Worm (Caenorhabditis elegans) whole organism, L1 larva: ENCODE data around the gene wip-1.
"Not testable (repeated sequence)": the region's sequence is repeated elsewhere in the genome, so short reads cannot be mapped to it uniquely, and the experiment has no call there.

ENCODE experiments used
- C34B4.2 ChIP-seq: sonication (generic microtip); optimal IDR thresholded peaks from 2 replicates; lab custom pipeline; 2017; ENCODE audit warnings: mild to moderate bottlenecking, missing genetic modification characterization, missing compliant biosample characterization
- F16B12.6 ChIP-seq: fragments of 150-350 bp; optimal IDR thresholded peaks from 2 replicates; lab custom pipeline; 2014; ENCODE audit warnings: missing biosample characterization, missing genetic modification characterization
- Y116A8C.19 ChIP-seq: sonication (generic microtip); optimal IDR thresholded peaks from 2 replicates; lab custom pipeline; 2016; ENCODE audit warnings: missing compliant biosample characterization, missing genetic modification characterization, borderline replicate concordance
- aha-1 ChIP-seq: fragments of 150-350 bp; optimal IDR thresholded peaks from 2 replicates; lab custom pipeline; 2014; ENCODE audit warnings: missing biosample characterization, missing genetic modification characterization
- ceh-8 ChIP-seq: fragments of 200-800 bp; sonication (Bioruptor generic); optimal IDR thresholded peaks from 2 replicates; lab custom pipeline; 2018; ENCODE audit warnings: mild to moderate bottlenecking, missing genetic modification characterization, moderate library complexity, missing compliant biosample characterization
- ceh-82 ChIP-seq, 3 experiments: fragments of 150-350 bp in 1 of 3; sonication (generic microtip) in 2 of 3; optimal IDR thresholded peaks; 2 replicates each; lab custom pipeline; 2014 to 2017; ENCODE audit warnings: missing biosample characterization in 3 of 3, missing genetic modification characterization in 3 of 3
- ceh-88 ChIP-seq: fragments of 200-800 bp; sonication (Bioruptor generic); IDR thresholded peaks from 2 replicates; pipeline ENCODE4 v1.3.6; 2022; ENCODE audit warnings: missing genetic modification characterization, missing compliant biosample characterization
- ceh-90 ChIP-seq: sonication (generic microtip); optimal IDR thresholded peaks from 2 replicates; lab custom pipeline; 2016; ENCODE audit warnings: missing genetic modification characterization, missing compliant biosample characterization
- efl-3 ChIP-seq: fragments of 200-800 bp; sonication (Bioruptor generic); optimal IDR thresholded peaks from 2 replicates; lab custom pipeline; 2018; ENCODE audit warnings: mild to moderate bottlenecking, missing genetic modification characterization, missing compliant biosample characterization
- egl-27 ChIP-seq, 2 experiments: fragments of 150-350 bp in 1 of 2; sonication (generic microtip); optimal IDR thresholded peaks; 3 replicates each; lab custom pipeline; 2017 to 2018; ENCODE audit warnings: missing biosample characterization in 2 of 2, missing genetic modification characterization in 2 of 2, missing genetic modification reagents in 2 of 2
- elt-2 ChIP-seq: sonication (generic microtip); optimal IDR thresholded peaks from 2 replicates; lab custom pipeline; 2016; ENCODE audit warnings: missing genetic modification characterization, mild to moderate bottlenecking, inconsistent platforms, missing compliant biosample characterization, missing genetic modification reagents
- elt-3 ChIP-seq, 6 experiments: fragments of 150-350 bp in 1 of 6; sonication (generic microtip); optimal IDR thresholded peaks; 2 replicates each; lab custom pipeline; 2017 to 2018; ENCODE audit warnings: missing biosample characterization in 6 of 6, missing genetic modification characterization in 6 of 6, inconsistent platforms in 1 of 6
- ets-5 ChIP-seq: fragments of 200-800 bp; sonication (Bioruptor generic); IDR thresholded peaks from 2 replicates; pipeline ENCODE4 v1.3.6; 2022; ENCODE audit warnings: missing genetic modification characterization, missing compliant biosample characterization
- fkh-4 ChIP-seq: sonication (generic microtip); optimal IDR thresholded peaks from 2 replicates; lab custom pipeline; 2016; ENCODE audit warnings: missing compliant biosample characterization, missing genetic modification characterization, borderline replicate concordance
- grh-1 ChIP-seq: fragments of 200-800 bp; sonication (Bioruptor generic); IDR thresholded peaks from 2 replicates; pipeline ENCODE4 v1.3.6; 2022; ENCODE audit warnings: missing genetic modification reagents, missing genetic modification characterization, missing compliant biosample characterization
- hlh-17 ChIP-seq: fragments of 200-800 bp; sonication (Bioruptor generic); optimal IDR thresholded peaks from 2 replicates; lab custom pipeline; 2018; ENCODE audit warnings: missing genetic modification characterization, mild to moderate bottlenecking, missing compliant biosample characterization, moderate library complexity, borderline replicate concordance
- hpl-2 ChIP-seq: fragments of 150-350 bp; optimal IDR thresholded peaks from 2 replicates; lab custom pipeline; 2014; ENCODE audit warnings: missing biosample characterization, missing genetic modification reagents, missing genetic modification characterization
- irx-1 ChIP-seq: sonication (generic microtip); optimal IDR thresholded peaks from 2 replicates; lab custom pipeline; 2016; ENCODE audit warnings: missing genetic modification characterization, missing compliant biosample characterization
- isw-1 ChIP-seq: fragments of 200-800 bp; sonication (Bioruptor generic); IDR thresholded peaks from 2 replicates; pipeline ENCODE4 v1.3.6; 2022; ENCODE audit warnings: missing genetic modification characterization, missing compliant biosample characterization
- lin-35 ChIP-seq, 2 experiments: fragments of 150-350 bp; optimal IDR thresholded peaks; 2 replicates each; lab custom pipeline; 2014; ENCODE audit warnings: missing biosample characterization in 2 of 2, missing genetic modification characterization in 2 of 2, missing genetic modification reagents in 2 of 2
- lin-39 ChIP-seq: fragments of 150-350 bp; optimal IDR thresholded peaks from 2 replicates; lab custom pipeline; 2014; ENCODE audit warnings: missing biosample characterization, missing genetic modification reagents, missing genetic modification characterization
- lsy-2 ChIP-seq, 2 experiments: fragments of 150-350 bp; optimal IDR thresholded peaks; 2 replicates each; lab custom pipeline; 2014; ENCODE audit warnings: missing biosample characterization in 2 of 2, missing genetic modification characterization in 2 of 2
- mab-9 ChIP-seq: fragments of 200-800 bp; sonication (Bioruptor generic); IDR thresholded peaks from 2 replicates; pipeline ENCODE4 v1.3.6; 2022; ENCODE audit warnings: missing genetic modification reagents, missing genetic modification characterization, missing compliant biosample characterization
- mdl-1 ChIP-seq, 2 experiments: fragments of 150-350 bp; optimal IDR thresholded peaks; 2 replicates each; lab custom pipeline; 2014 to 2017; ENCODE audit warnings: missing biosample characterization in 2 of 2, missing genetic modification characterization in 2 of 2, inconsistent platforms in 1 of 2
- mef-2 ChIP-seq: fragments of 150-350 bp; optimal IDR thresholded peaks from 2 replicates; lab custom pipeline; 2014; ENCODE audit warnings: missing biosample characterization, missing genetic modification characterization
- nhr-11 ChIP-seq: fragments of 150-350 bp; optimal IDR thresholded peaks from 2 replicates; lab custom pipeline; 2014; ENCODE audit warnings: missing biosample characterization, missing genetic modification characterization
- nhr-19 ChIP-seq: fragments of 200-800 bp; sonication (Bioruptor generic); conservative IDR thresholded peaks from 2 replicates; pipeline ENCODE4 v1.3.6; 2022; ENCODE audit warnings: missing genetic modification characterization, missing compliant biosample characterization
- nhr-20 ChIP-seq: sonication (generic microtip); optimal IDR thresholded peaks from 2 replicates; lab custom pipeline; 2016; ENCODE audit warnings: mild to moderate bottlenecking, missing genetic modification characterization, missing compliant biosample characterization
- nhr-237 ChIP-seq: fragments of 150-350 bp; optimal IDR thresholded peaks from 2 replicates; lab custom pipeline; 2014; ENCODE audit warnings: missing biosample characterization, missing genetic modification characterization
- nhr-28 ChIP-seq: fragments of 150-350 bp; optimal IDR thresholded peaks from 2 replicates; lab custom pipeline; 2014; ENCODE audit warnings: missing biosample characterization, missing genetic modification characterization
- nhr-71 ChIP-seq: sonication (generic microtip); optimal IDR thresholded peaks from 2 replicates; lab custom pipeline; 2016; ENCODE audit warnings: mild to moderate bottlenecking, missing genetic modification characterization, moderate library complexity, missing compliant biosample characterization
- nhr-76 ChIP-seq: sonication (generic microtip); optimal IDR thresholded peaks from 2 replicates; lab custom pipeline; 2017; ENCODE audit warnings: missing biosample characterization, missing genetic modification characterization
- nhr-84 ChIP-seq: sonication (generic microtip); optimal IDR thresholded peaks from 2 replicates; lab custom pipeline; 2017; ENCODE audit warnings: missing biosample characterization, missing genetic modification characterization
- nhr-90 ChIP-seq: sonication (generic microtip); optimal IDR thresholded peaks from 2 replicates; lab custom pipeline; 2016; ENCODE audit warnings: mild to moderate bottlenecking, missing genetic modification characterization, missing compliant biosample characterization; ENCODE audit not compliant: poor library complexity
- pag-3 ChIP-seq: sonication (generic microtip); optimal IDR thresholded peaks from 2 replicates; lab custom pipeline; 2017; ENCODE audit warnings: missing genetic modification characterization, mild to moderate bottlenecking, missing compliant biosample characterization, antibody characterized with exemption, borderline replicate concordance; ENCODE audit not compliant: insufficient read depth
- pax-3 ChIP-seq: fragments of 200-800 bp; sonication (Bioruptor generic); optimal IDR thresholded peaks from 2 replicates; lab custom pipeline; 2018; ENCODE audit warnings: mild to moderate bottlenecking, missing genetic modification characterization, moderate library complexity, missing compliant biosample characterization
- rnt-1 ChIP-seq: sonication (generic microtip); optimal IDR thresholded peaks from 2 replicates; lab custom pipeline; 2016; ENCODE audit warnings: mild to moderate bottlenecking, missing genetic modification characterization, moderate library complexity, missing compliant biosample characterization
- skn-1 ChIP-seq: fragments of 150-350 bp; optimal IDR thresholded peaks from 2 replicates; lab custom pipeline; 2014; ENCODE audit warnings: missing biosample characterization, missing genetic modification characterization
- snu-23 ChIP-seq: sonication (generic microtip); optimal IDR thresholded peaks from 2 replicates; lab custom pipeline; 2016; ENCODE audit warnings: missing genetic modification characterization, missing compliant biosample characterization
- unc-30 ChIP-seq: sonication (generic microtip); optimal IDR thresholded peaks from 2 replicates; lab custom pipeline; 2017; ENCODE audit warnings: missing biosample characterization, missing genetic modification characterization
- unc-62 ChIP-seq: fragments of 150-350 bp; optimal IDR thresholded peaks from 2 replicates; lab custom pipeline; 2014; ENCODE audit warnings: missing biosample characterization, missing genetic modification reagents, missing genetic modification characterization
- xbp-1 ChIP-seq: sonication (generic microtip); optimal IDR thresholded peaks from 2 replicates; lab custom pipeline; 2016; ENCODE audit warnings: missing genetic modification characterization, missing compliant biosample characterization
- zag-1 ChIP-seq: fragments of 150-350 bp; optimal IDR thresholded peaks from 2 replicates; lab custom pipeline; 2014; ENCODE audit warnings: missing biosample characterization, missing genetic modification characterization

wip-1 gene

ce11 chrIII:5018116-5018689 is at the start of gene wip-1 (continued):
- TF ChIP-seq isw-1 (GFP tag; lab: Robert Waterston, UW) (peak; percentile 97), ceh-90 (tag; lab: Kevin White, UChicago) (peak; percentile 56), hpl-2 (peak; percentile 90), ceh-82 (tag; optimal IDR thresholded peaks at IDR 0.05; lab: Kevin White, UChicago) (peak; percentile 96 to 99 (median 97)), zag-1 (tag; lab: Kevin White, UChicago) (peak; percentile 57), egl-27 (tag; optimal IDR thresholded peaks at IDR 0.05; lab: Kevin White, UChicago) (peak; percentile 12 to 18), lin-39 (tag; lab: Kevin White, UChicago) (peak; percentile 86), unc-62 (GFP tag; lab: Kevin White, UChicago) (peak; percentile 23), nhr-11 (peak; percentile 83), ets-5 (GFP tag; lab: Robert Waterston, UW) (no peak), nhr-20 (peak; percentile 99), pag-3 (tag; lab: Kevin White, UChicago) (peak; percentile 44), F16B12.6 (tag; lab: Kevin White, UChicago) (peak; percentile 71), rnt-1 (tag; lab: Kevin White, UChicago) (peak; percentile 98), snu-23 (GFP tag; lab: Kevin White, UChicago) (peak; percentile 99), Y116A8C.19 (tag; lab: Kevin White, UChicago) (no peak), unc-30 (no peak), mab-9 (peak; percentile 89), nhr-237 (tag; lab: Kevin White, UChicago) (peak; percentile 94), aha-1 (tag; lab: Kevin White, UChicago) (peak; percentile 96), irx-1 (peak; percentile 96), xbp-1 (peak; percentile 98), elt-2 (tag; lab: Kevin White, UChicago) (peak; percentile 91), mdl-1 (tag; optimal IDR thresholded peaks at IDR 0.05; lab: Kevin White, UChicago) (peak in 1 of 2 experiments; percentile 98), ceh-88 (GFP tag; lab: Robert Waterston, UW) (peak; percentile 95), nhr-28 (tag; lab: Kevin White, UChicago) (no peak), fkh-4 (tag; lab: Kevin White, UChicago) (peak; percentile 62), nhr-71 (tag; lab: Kevin White, UChicago) (peak; percentile 99), nhr-76 (tag; lab: Kevin White, UChicago) (peak; percentile 61), ceh-8 (GFP tag; lab: Kevin White, UChicago) (peak; percentile 95), grh-1 (GFP tag; lab: Robert Waterston, UW) (peak; percentile 97), skn-1 (peak; percentile 94)

- TF ChIP-seq pax-3; efl-3 (GFP tag; lab: Kevin White, UChicago); ceh-8 (GFP tag; lab: Kevin White, UChicago): not testable (repeated sequence)
Observed at ce11 chrIII:4980367-4980766, 38.1 kb upstream of the wip-1 start, which contains the start of gene C27F2.6. Gene C27F2.6, minus strand, starts transcription at chrIII:4980467.

- TF ChIP-seq C34B4.2 (tag; lab: Kevin White, UChicago) = no peak
- TF ChIP-seq nhr-84 = no peak
- no peak for TF ChIP-seq lin-35 (GFP tag; optimal IDR thresholded peaks at IDR 0.05; lab: Kevin White, UChicago)
- TF ChIP-seq mef-2 (tag; lab: Kevin White, UChicago) = no peak
- no peak for TF ChIP-seq lsy-2 (tag; optimal IDR thresholded peaks at IDR 0.05; lab: Kevin White, UChicago)
- TF ChIP-seq pax-3 = no peak
- TF ChIP-seq hlh-17 (GFP tag; lab: Kevin White, UChicago) = no peak
- no peak for TF ChIP-seq nhr-19
- no peak for TF ChIP-seq nhr-28 (tag; lab: Kevin White, UChicago)
- no peak for TF ChIP-seq elt-3 (tag; optimal IDR thresholded peaks at IDR 0.05; lab: Kevin White, UChicago)
- no peak for TF ChIP-seq ets-5 (GFP tag; lab: Robert Waterston, UW)
- TF ChIP-seq nhr-90 (tag; lab: Kevin White, UChicago) = no peak
- no peak for TF ChIP-seq nhr-11
- no peak for TF ChIP-seq lin-39 (tag; lab: Kevin White, UChicago)
- TF ChIP-seq nhr-71 (tag; lab: Kevin White, UChicago) = no peak
- no peak for TF ChIP-seq grh-1 (GFP tag; lab: Robert Waterston, UW)
Observed at ce11 chrIII:4983961-4984360, 34.5 kb upstream of the wip-1 start.
